Worm (Caenorhabditis elegans) whole organism, mixed stage, embryonic: ENCODE data around the gene hsp-6.

Experiments used
- M03D4.4 ChIP-seq: sonication (generic microtip); optimal IDR thresholded peaks from 2 replicates; lab custom pipeline; 2017; ENCODE audit warnings: mild to moderate bottlenecking, missing genetic modification characterization, missing compliant biosample characterization
- bed-3 ChIP-seq: fragments of 200-800 bp; sonication (Bioruptor generic); optimal IDR thresholded peaks from 3 replicates; lab custom pipeline; 2018; ENCODE audit warnings: mild to moderate bottlenecking, missing genetic modification characterization, moderate library complexity, missing compliant biosample characterization
- ceh-39 ChIP-seq: fragments of 150-350 bp; optimal IDR thresholded peaks from 2 replicates; lab custom pipeline; 2014; ENCODE audit warnings: missing biosample characterization, missing genetic modification characterization
- ceh-83 ChIP-seq: fragments of 200-800 bp; sonication (Bioruptor generic); optimal IDR thresholded peaks from 2 replicates; lab custom pipeline; 2018; ENCODE audit warnings: mild to moderate bottlenecking, missing genetic modification characterization, missing compliant biosample characterization
- ces-1 ChIP-seq: fragments of 150-350 bp; optimal IDR thresholded peaks from 2 replicates; lab custom pipeline; 2014; ENCODE audit warnings: missing biosample characterization, missing genetic modification reagents, missing genetic modification characterization
- cnd-1 ChIP-seq: fragments of 200-800 bp; sonication (Bioruptor generic); optimal IDR thresholded peaks from 2 replicates; lab custom pipeline; 2018; ENCODE audit warnings: mild to moderate bottlenecking, missing genetic modification characterization, missing compliant biosample characterization
- drap-1 ChIP-seq: fragments of 200-800 bp; sonication (Bioruptor generic); optimal IDR thresholded peaks from 3 replicates; lab custom pipeline; 2018; ENCODE audit warnings: mild to moderate bottlenecking, missing genetic modification characterization, missing compliant biosample characterization
- elt-1 ChIP-seq: sonication (generic microtip); optimal IDR thresholded peaks from 2 replicates; lab custom pipeline; 2017; ENCODE audit warnings: missing genetic modification characterization, mild to moderate bottlenecking, missing compliant biosample characterization, antibody characterized with exemption, moderate library complexity, borderline replicate concordance; ENCODE audit not compliant: insufficient read depth
- elt-3 ChIP-seq: fragments of 150-350 bp; optimal IDR thresholded peaks from 2 replicates; lab custom pipeline; 2014; ENCODE audit warnings: missing biosample characterization, missing genetic modification characterization
- flh-1 ChIP-seq: fragments of 200-800 bp; sonication (Bioruptor generic); optimal IDR thresholded peaks from 2 replicates; lab custom pipeline; 2018; ENCODE audit warnings: mild to moderate bottlenecking, missing genetic modification characterization, moderate library complexity, missing compliant biosample characterization
- ham-2 ChIP-seq: fragments of 200-800 bp; sonication (Bioruptor generic); optimal IDR thresholded peaks from 2 replicates; lab custom pipeline; 2018; ENCODE audit warnings: mild to moderate bottlenecking, missing genetic modification characterization, missing compliant biosample characterization
- hlh-1 ChIP-seq: fragments of 150-350 bp; optimal IDR thresholded peaks from 2 replicates; lab custom pipeline; 2014; ENCODE audit warnings: missing biosample characterization, missing genetic modification reagents, missing genetic modification characterization
- lin-13 ChIP-seq: fragments of 150-350 bp; optimal IDR thresholded peaks from 2 replicates; lab custom pipeline; 2014; ENCODE audit warnings: missing biosample characterization, missing genetic modification characterization
- lin-32 ChIP-seq: fragments of 200-800 bp; sonication (Bioruptor generic); optimal IDR thresholded peaks from 2 replicates; lab custom pipeline; 2018; ENCODE audit warnings: mild to moderate bottlenecking, missing genetic modification characterization, missing compliant biosample characterization
- lsy-2 ChIP-seq: fragments of 150-350 bp; optimal IDR thresholded peaks from 2 replicates; lab custom pipeline; 2014; ENCODE audit warnings: missing biosample characterization, missing genetic modification characterization
- mab-5 ChIP-seq: fragments of 150-350 bp; optimal IDR thresholded peaks from 2 replicates; lab custom pipeline; 2014; ENCODE audit warnings: missing biosample characterization, missing genetic modification characterization
- mep-1 ChIP-seq: fragments of 150-350 bp; optimal IDR thresholded peaks from 2 replicates; lab custom pipeline; 2017; ENCODE audit warnings: missing biosample characterization, missing genetic modification reagents, missing genetic modification characterization, inconsistent platforms
- mls-2 ChIP-seq: sonication (generic microtip); optimal IDR thresholded peaks from 2 replicates; lab custom pipeline; 2016; ENCODE audit warnings: mild to moderate bottlenecking, missing genetic modification characterization, moderate library complexity, missing compliant biosample characterization
- nhr-12 ChIP-seq: fragments of 150-350 bp; optimal IDR thresholded peaks from 2 replicates; lab custom pipeline; 2014; ENCODE audit warnings: missing biosample characterization, missing genetic modification characterization
- nhr-2 ChIP-seq: fragments of 150-350 bp; optimal IDR thresholded peaks from 2 replicates; lab custom pipeline; 2014; ENCODE audit warnings: missing biosample characterization, missing genetic modification characterization
- nhr-237 ChIP-seq: fragments of 150-350 bp; optimal IDR thresholded peaks from 2 replicates; lab custom pipeline; 2014; ENCODE audit warnings: missing biosample characterization, missing genetic modification characterization
- nhr-28 ChIP-seq: fragments of 150-350 bp; optimal IDR thresholded peaks from 2 replicates; lab custom pipeline; 2014; ENCODE audit warnings: missing biosample characterization, missing genetic modification characterization
- sem-2 ChIP-seq: fragments of 200-800 bp; sonication (Bioruptor generic); optimal IDR thresholded peaks from 2 replicates; lab custom pipeline; 2018; ENCODE audit warnings: mild to moderate bottlenecking, missing genetic modification characterization, missing compliant biosample characterization
- tbx-8 ChIP-seq: fragments of 200-800 bp; sonication (Bioruptor generic); optimal IDR thresholded peaks from 2 replicates; lab custom pipeline; 2018; ENCODE audit warnings: mild to moderate bottlenecking, missing genetic modification characterization, moderate library complexity, missing compliant biosample characterization
- unc-120 ChIP-seq: sonication (generic microtip); optimal IDR thresholded peaks from 2 replicates; lab custom pipeline; 2017; ENCODE audit warnings: missing genetic modification characterization, missing compliant biosample characterization; ENCODE audit not compliant: poor library complexity, severe bottlenecking
- unc-39 ChIP-seq: fragments of 150-350 bp; optimal IDR thresholded peaks from 2 replicates; lab custom pipeline; 2014; ENCODE audit warnings: missing biosample characterization, missing genetic modification characterization
- zip-8 ChIP-seq: fragments of 150-350 bp; optimal IDR thresholded peaks from 2 replicates; lab custom pipeline; 2014; ENCODE audit warnings: missing biosample characterization, missing genetic modification characterization
- ztf-11 ChIP-seq: fragments of 150-350 bp; optimal IDR thresholded peaks from 2 replicates; lab custom pipeline; 2014; ENCODE audit warnings: missing biosample characterization, missing genetic modification characterization

The hsp-6 gene

ce11 chrV:4857561-4857960 lies 31.0 kb upstream of the hsp-6 start:
- TF ChIP-seq cnd-1 (tag; lab: Kevin White, UChicago) (no peak), lin-32 (GFP tag; lab: Kevin White, UChicago) (no peak), elt-3 (no peak), mab-5 (no peak), ztf-11 (no peak), bed-3 (GFP tag; lab: Kevin White, UChicago) (no peak)
- TF ChIP-seq, all 35 proteins: peak for 0

- TF ChIP-seq mls-2, result no peak
- TF ChIP-seq bed-3 (GFP tag; lab: Kevin White, UChicago), result no peak
- no peak for TF ChIP-seq elt-3
Measured at ce11 chrV:4851969-4852368, 25.4 kb upstream of the hsp-6 start.

- TF ChIP-seq lin-32 (GFP tag; lab: Kevin White, UChicago) (no peak), sem-2 (no peak), nhr-2 (tag; lab: Kevin White, UChicago) (no peak)
Measured at ce11 chrV:4851138-4851537, 24.6 kb upstream of the hsp-6 start, which contains the start of gene nex-4. Gene nex-4, plus strand, starts transcription at chrV:4851438.

ce11 chrV:4850446-4850845 lies 23.9 kb upstream of the hsp-6 start:
- TF ChIP-seq zip-8 (tag; lab: Kevin White, UChicago) (no peak), ham-2 (GFP tag; lab: Kevin White, UChicago) (no peak), mep-1 (tag; lab: Kevin White, UChicago) (no peak), tbx-8 (GFP tag; lab: Kevin White, UChicago) (no peak), nhr-237 (tag; lab: Kevin White, UChicago) (no peak), ces-1 (no peak), bed-3 (GFP tag; lab: Kevin White, UChicago) (no peak), mls-2 (no peak), drap-1 (GFP tag; lab: Kevin White, UChicago) (no peak), hlh-1 (tag; lab: Kevin White, UChicago) (no peak), nhr-2 (tag; lab: Kevin White, UChicago) (no peak), ceh-83 (GFP tag; lab: Kevin White, UChicago) (no peak)

- TF ChIP-seq mep-1 (tag; lab: Kevin White, UChicago) (no peak), flh-1 (no peak), ceh-83 (GFP tag; lab: Kevin White, UChicago) (no peak), ham-2 (GFP tag; lab: Kevin White, UChicago) (no peak), lsy-2 (tag; lab: Kevin White, UChicago) (no peak), ztf-11 (no peak), elt-1 (no peak), unc-120 (tag; lab: Kevin White, UChicago) (no peak), nhr-2 (tag; lab: Kevin White, UChicago) (no peak), M03D4.4 (tag; lab: Kevin White, UChicago) (no peak), ces-1 (no peak), sem-2 (no peak)
Measured at ce11 chrV:4847424-4847823, 20.9 kb upstream of the hsp-6 start, which contains the start of gene abhd-5.1. Gene abhd-5.1, plus strand, starts transcription at chrV:4847653.

DNA sequence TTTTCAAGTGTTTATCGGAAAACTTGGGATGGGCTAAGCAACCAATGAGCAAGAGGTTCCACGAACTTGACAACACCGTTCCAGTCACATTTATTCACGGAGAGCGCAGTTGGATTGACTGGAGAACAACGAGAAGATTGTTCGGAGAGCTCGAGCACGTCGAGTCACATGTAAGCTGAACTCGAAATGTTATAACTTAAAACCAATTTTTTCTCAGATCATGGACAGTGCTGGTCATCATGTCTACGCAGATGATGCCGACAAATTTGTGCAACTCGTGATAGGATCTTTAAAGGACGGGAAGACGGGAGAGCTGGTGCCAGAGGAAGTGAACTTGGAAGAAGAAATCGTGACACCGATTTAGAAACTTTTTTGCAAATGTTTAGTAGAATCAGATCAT lies 19.9 kb upstream of the hsp-6 start:
- TF ChIP-seq lin-32 (GFP tag; lab: Kevin White, UChicago) (no peak), elt-1 (no peak), sem-2 (no peak), nhr-28 (tag; lab: Kevin White, UChicago) (no peak), zip-8 (tag; lab: Kevin White, UChicago) (no peak), nhr-12 (tag; lab: Kevin White, UChicago) (no peak), drap-1 (GFP tag; lab: Kevin White, UChicago) (no peak), bed-3 (GFP tag; lab: Kevin White, UChicago) (no peak), unc-39 (tag; lab: Kevin White, UChicago) (no peak), lsy-2 (tag; lab: Kevin White, UChicago) (no peak), unc-120 (tag; lab: Kevin White, UChicago) (no peak), lin-13 (no peak), ceh-83 (GFP tag; lab: Kevin White, UChicago) (no peak), ceh-39 (tag; lab: Kevin White, UChicago) (no peak), ztf-11 (no peak)
